Worm (Caenorhabditis elegans): ENCODE data around the gene wdfy-3.

DNA sequence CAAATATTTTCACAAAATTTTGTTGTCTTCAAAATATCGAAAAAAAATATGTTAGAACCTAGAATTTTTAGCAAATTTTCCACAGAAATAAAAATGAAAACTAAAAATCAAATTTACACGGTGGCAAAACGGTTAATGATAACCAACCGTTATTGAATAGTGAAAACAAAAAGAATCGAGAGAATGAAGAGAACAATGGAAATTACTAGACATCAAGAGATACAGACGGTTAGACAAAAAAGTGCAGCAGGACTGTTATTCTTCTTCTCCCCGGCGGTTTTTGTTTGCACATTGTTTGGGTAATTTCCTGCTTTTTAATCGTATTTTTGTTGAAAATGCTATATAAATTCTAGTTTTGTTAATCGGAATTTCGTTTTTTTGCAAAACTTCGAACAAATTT, 34.3 kb upstream of the wdfy-3 start:
- TF ChIP-seq fos-1 (tag; optimal IDR thresholded peaks at IDR 0.05) (no peak), ztf-11 (tag; optimal IDR thresholded peaks at IDR 0.05) (no peak), snpc-4 (tag; optimal IDR thresholded peaks at IDR 0.05) (no peak), lir-3 (tag; optimal IDR thresholded peaks at IDR 0.05; ENCODE audit: poor library complexity) (no peak), ceh-90 (tag; optimal IDR thresholded peaks at IDR 0.05) (no peak), tbx-2 (tag; optimal IDR thresholded peaks at IDR 0.05) (no peak), nhr-11 (tag; optimal IDR thresholded peaks at IDR 0.05) (no peak)

Data from whole organism, L1 larva.